Worm (Caenorhabditis elegans) whole organism, early embryonic: ENCODE results near the gene ugt-30.

ENCODE experiments used
- aly-1 ChIP-seq: sonication (generic microtip); optimal IDR thresholded peaks from 2 replicates; lab custom pipeline; 2016; ENCODE audit warnings: missing genetic modification characterization, missing compliant biosample characterization
- ama-1 ChIP-seq: fragments of 150-350 bp; optimal IDR thresholded peaks from 2 replicates; lab custom pipeline; 2014
- hmbx-1 ChIP-seq: sonication (generic microtip); optimal IDR thresholded peaks from 2 replicates; lab custom pipeline; 2016; ENCODE audit warnings: mild to moderate bottlenecking, missing genetic modification characterization, missing compliant biosample characterization
- hmg-4 ChIP-seq: fragments of 200-800 bp; sonication (Bioruptor generic); optimal IDR thresholded peaks from 2 replicates; lab custom pipeline; 2018; ENCODE audit warnings: mild to moderate bottlenecking, missing genetic modification characterization, missing compliant biosample characterization
- hnd-1 ChIP-seq: sonication (generic microtip); optimal IDR thresholded peaks from 2 replicates; lab custom pipeline; 2016; ENCODE audit warnings: missing genetic modification characterization, missing compliant biosample characterization
- tra-4 ChIP-seq: sonication (generic microtip); optimal IDR thresholded peaks from 2 replicates; lab custom pipeline; 2017; ENCODE audit warnings: missing genetic modification characterization, missing compliant biosample characterization

DNA sequence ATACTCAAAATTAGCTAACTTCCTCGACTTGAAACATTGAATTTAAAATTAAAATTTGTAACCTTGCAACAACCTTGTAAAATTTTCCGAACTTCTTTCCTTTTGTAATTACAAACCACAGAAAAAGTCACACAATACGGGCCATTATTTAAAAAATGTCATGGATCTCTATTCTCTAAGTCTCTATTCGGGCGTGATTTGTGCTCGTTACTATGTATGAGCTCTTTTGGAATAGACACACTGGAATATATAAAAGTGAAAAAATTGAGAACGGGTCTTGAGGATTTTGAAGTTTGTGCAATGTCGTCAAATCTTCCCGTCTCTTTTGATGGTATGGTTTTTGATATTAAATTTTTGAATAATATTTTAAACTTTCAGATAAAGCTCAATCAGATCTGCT is 2.9 kb upstream of the ugt-30 start, which contains the start of gene srr-7:
- TF ChIP-seq ama-1 (lab: Kevin White, UChicago) (no peak), tra-4 (tag; lab: Kevin White, UChicago) (no peak), hnd-1 (tag; lab: Kevin White, UChicago) (no peak), hmbx-1 (no peak), hmg-4 (GFP tag; lab: Kevin White, UChicago) (no peak), aly-1 (tag; lab: Kevin White, UChicago) (no peak)
